Fruit fly (Drosophila melanogaster) whole organism, embryonic: ENCODE results near the gene CG31875.

Experiments
- Bdp1 ChIP-seq: fragments of 200-800 bp; sonication (Bioruptor generic); optimal IDR thresholded peaks from 3 replicates; lab custom pipeline; 2016; ENCODE audit warnings: missing biosample characterization, missing genetic modification characterization
- Bgb ChIP-seq: fragments of 200-800 bp; sonication (Bioruptor generic); IDR thresholded peaks from 2 replicates; pipeline ENCODE4 v1.3.6; 2022; ENCODE audit warnings: missing biosample characterization, missing genetic modification characterization; ENCODE audit not compliant: partially characterized antibody
- C15 ChIP-seq: fragments of 200-800 bp; sonication (Bioruptor generic); IDR thresholded peaks from 3 replicates; pipeline ENCODE4 v1.3.6; 2022; ENCODE audit warnings: missing biosample characterization, missing genetic modification characterization
- CG10147 ChIP-seq: fragments of 200-800 bp; sonication (Bioruptor generic); optimal IDR thresholded peaks from 2 replicates; lab custom pipeline; 2019; ENCODE audit warnings: missing biosample characterization, mild to moderate bottlenecking, missing genetic modification characterization, moderate library complexity
- CG11695 ChIP-seq: fragments of 200-800 bp; sonication (Bioruptor generic); IDR thresholded peaks from 3 replicates; pipeline ENCODE4 v1.3.6; 2022; ENCODE audit warnings: missing biosample characterization, missing genetic modification characterization
- CG11696 ChIP-seq: fragments of 200-800 bp; sonication (Bioruptor generic); IDR thresholded peaks from 2 replicates; pipeline ENCODE4 v1.3.6; 2022; ENCODE audit warnings: missing biosample characterization, missing genetic modification characterization
- CG13424 ChIP-seq: fragments of 200-800 bp; sonication (Bioruptor generic); optimal IDR thresholded peaks from 2 replicates; lab custom pipeline; 2019; ENCODE audit warnings: missing biosample characterization, mild to moderate bottlenecking, missing genetic modification characterization, moderate library complexity
- CG2875 ChIP-seq: fragments of 200-800 bp; sonication (Bioruptor generic); optimal IDR thresholded peaks from 2 replicates; lab custom pipeline; 2017; ENCODE audit warnings: missing biosample characterization, mild to moderate bottlenecking, missing genetic modification characterization, missing genetic modification reagents
- CG32767 ChIP-seq: fragments of 200-800 bp; sonication (Bioruptor generic); IDR thresholded peaks from 2 replicates; pipeline ENCODE4 v1.3.6; 2022; ENCODE audit warnings: missing biosample characterization, missing genetic modification characterization
- CG34422 ChIP-seq: fragments of 200-800 bp; sonication (Bioruptor generic); IDR thresholded peaks from 3 replicates; pipeline ENCODE4 v1.3.6; 2022; ENCODE audit warnings: missing biosample characterization, missing genetic modification characterization
- CG4707 ChIP-seq: fragments of 200-800 bp; sonication (Bioruptor generic); optimal IDR thresholded peaks from 2 replicates; lab custom pipeline; 2018; ENCODE audit warnings: missing biosample characterization, mild to moderate bottlenecking, missing genetic modification characterization, moderate library complexity
- CG6272 ChIP-seq: fragments of 200-800 bp; sonication (Bioruptor generic); IDR thresholded peaks from 2 replicates; pipeline ENCODE4 v1.3.6; 2022; ENCODE audit warnings: missing biosample characterization, missing genetic modification characterization
- CG8281 ChIP-seq: fragments of 200-800 bp; sonication (Bioruptor generic); optimal IDR thresholded peaks from 2 replicates; lab custom pipeline; 2018; ENCODE audit warnings: missing biosample characterization, mild to moderate bottlenecking, missing genetic modification characterization, moderate library complexity
- CG8478 ChIP-seq: fragments of >200 bp; optimal IDR thresholded peaks from 2 replicates; lab custom pipeline; 2018
- CG9609 ChIP-seq: fragments of 200-800 bp; sonication (Bioruptor generic); optimal IDR thresholded peaks from 3 replicates; lab custom pipeline; 2016; ENCODE audit warnings: missing biosample characterization, missing genetic modification characterization
- CG9932 ChIP-seq: fragments of 200-800 bp; sonication (Bioruptor generic); IDR thresholded peaks from 2 replicates; pipeline ENCODE4 v1.3.6; 2022; ENCODE audit warnings: missing biosample characterization, missing genetic modification characterization
- Dfd ChIP-seq, 2 experiments: fragments of >200 bp; optimal IDR thresholded peaks; 2 replicates each; lab custom pipeline; 2017; ENCODE audit warnings: missing biosample characterization in 2 of 2, missing genetic modification characterization in 2 of 2
- Fer3 ChIP-seq: fragments of 200-800 bp; sonication (Bioruptor generic); optimal IDR thresholded peaks from 2 replicates; lab custom pipeline; 2018; ENCODE audit warnings: missing biosample characterization, mild to moderate bottlenecking, missing genetic modification characterization, moderate library complexity
- Gug ChIP-seq: fragments of 200-800 bp; sonication (Bioruptor generic); IDR thresholded peaks from 4 replicates; pipeline ENCODE4 v1.3.6; 2022; ENCODE audit warnings: missing biosample characterization, missing genetic modification characterization
- H15 ChIP-seq: fragments of 200-800 bp; sonication (Bioruptor generic); IDR thresholded peaks from 3 replicates; pipeline ENCODE4 v1.3.6; 2022; ENCODE audit warnings: missing biosample characterization, missing genetic modification characterization
- HLH3B ChIP-seq: fragments of 200-800 bp; sonication (Bioruptor generic); IDR thresholded peaks from 2 replicates; pipeline ENCODE4 v1.3.6; 2022; ENCODE audit warnings: missing biosample characterization, missing genetic modification characterization
- HmgD ChIP-seq: fragments of 200-800 bp; sonication (Bioruptor generic); optimal IDR thresholded peaks from 3 replicates; lab custom pipeline; 2016; ENCODE audit warnings: missing biosample characterization, missing genetic modification characterization
- Kr ChIP-seq: fragments of 200-800 bp; sonication (Bioruptor generic); optimal IDR thresholded peaks from 2 replicates; lab custom pipeline; 2017; ENCODE audit warnings: missing biosample characterization, mild to moderate bottlenecking, missing genetic modification characterization
- Med ChIP-seq: fragments of 200-800 bp; sonication (Bioruptor generic); peaks from one replicate; lab custom pipeline; 2016; ENCODE audit warnings: missing biosample characterization, missing genetic modification characterization, mild to moderate bottlenecking, inconsistent platforms, moderate library complexity
- Nf-YA ChIP-seq: fragments of 200-800 bp; sonication (Bioruptor generic); IDR thresholded peaks from 2 replicates; pipeline ENCODE4 v1.3.6; 2022; ENCODE audit warnings: missing biosample characterization, missing genetic modification characterization
- NfI ChIP-seq: fragments of 200-800 bp; sonication (Bioruptor generic); optimal IDR thresholded peaks from 3 replicates; lab custom pipeline; 2018; ENCODE audit warnings: missing biosample characterization, mild to moderate bottlenecking, missing genetic modification characterization, moderate library complexity
- Rx ChIP-seq: fragments of 200-800 bp; sonication (Bioruptor generic); IDR thresholded peaks from 2 replicates; pipeline ENCODE4 v1.3.6; 2022; ENCODE audit warnings: missing biosample characterization, missing genetic modification characterization
- Sry-β ChIP-seq: fragments of 200-800 bp; sonication (Bioruptor generic); optimal IDR thresholded peaks from 2 replicates; lab custom pipeline; 2018; ENCODE audit warnings: missing biosample characterization, mild to moderate bottlenecking, missing genetic modification characterization, moderate library complexity
- Stat92E ChIP-seq, 3 experiments: fragments of >200 bp in 2 of 3; fragments of 200-800 bp in 1 of 3; sonication (Bioruptor generic) in 1 of 3; optimal IDR thresholded peaks; 2 replicates each; lab custom pipeline; 2017 to 2019; ENCODE audit warnings: missing biosample characterization in 3 of 3, missing genetic modification characterization in 3 of 3, mild to moderate bottlenecking in 1 of 3, moderate library complexity in 1 of 3
- bab2 ChIP-seq: fragments of 200-800 bp; sonication (Bioruptor generic); optimal IDR thresholded peaks from 2 replicates; lab custom pipeline; 2016; ENCODE audit warnings: missing biosample characterization, missing genetic modification characterization
- cas ChIP-seq: fragments of 200-800 bp; sonication (Bioruptor generic); IDR thresholded peaks from 2 replicates; pipeline ENCODE4 v1.3.6; 2022; ENCODE audit warnings: missing biosample characterization, missing genetic modification characterization
- caup ChIP-seq: fragments of 200-800 bp; sonication (Bioruptor generic); optimal IDR thresholded peaks from 3 replicates; lab custom pipeline; 2017; ENCODE audit warnings: missing biosample characterization, mild to moderate bottlenecking, missing genetic modification characterization, moderate library complexity; ENCODE audit not compliant: severe bottlenecking
- chinmo ChIP-seq: fragments of 200-800 bp; sonication (Bioruptor generic); IDR thresholded peaks from 4 replicates; pipeline ENCODE4 v1.3.6; 2022; ENCODE audit warnings: missing biosample characterization, missing genetic modification characterization; ENCODE audit not compliant: partially characterized antibody
- chn ChIP-seq: fragments of 200-800 bp; sonication (Bioruptor generic); optimal IDR thresholded peaks from 2 replicates; lab custom pipeline; 2016; ENCODE audit warnings: missing biosample characterization, missing genetic modification characterization
- corto ChIP-seq: fragments of 200-800 bp; sonication (Bioruptor generic); optimal IDR thresholded peaks from 2 replicates; lab custom pipeline; 2016; ENCODE audit warnings: missing biosample characterization, mild to moderate bottlenecking, missing genetic modification characterization, moderate library complexity
- dpn ChIP-seq, 2 experiments: fragments of 200-800 bp; sonication (Bioruptor generic); optimal IDR thresholded peaks; 3 replicates each; lab custom pipeline; 2016; ENCODE audit warnings: missing biosample characterization in 2 of 2, missing genetic modification characterization in 2 of 2
- ems ChIP-seq: fragments of 200-800 bp; sonication (Bioruptor generic); optimal IDR thresholded peaks from 3 replicates; lab custom pipeline; 2016; ENCODE audit warnings: missing biosample characterization, missing genetic modification characterization
- fu2 ChIP-seq: fragments of 200-800 bp; sonication (Bioruptor generic); optimal IDR thresholded peaks from 2 replicates; lab custom pipeline; 2016; ENCODE audit warnings: missing biosample characterization, missing genetic modification characterization
- hbn ChIP-seq: fragments of 200-800 bp; sonication (Bioruptor generic); IDR thresholded peaks from 2 replicates; pipeline ENCODE4 v1.3.6; 2022; ENCODE audit warnings: missing biosample characterization, missing genetic modification characterization; ENCODE audit not compliant: partially characterized antibody
- kni ChIP-seq: fragments of 200-800 bp; sonication (Bioruptor generic); optimal IDR thresholded peaks from 3 replicates; lab custom pipeline; 2017; ENCODE audit warnings: mild to moderate bottlenecking, missing biosample characterization, missing genetic modification reagents, missing genetic modification characterization
- lov ChIP-seq, 2 experiments: fragments of 200-800 bp in 1 of 2; fragments of >200 bp in 1 of 2; sonication (Bioruptor generic) in 1 of 2; IDR thresholded peaks in 1 of 2; optimal IDR thresholded peaks in 1 of 2; 2 replicates in 1 of 2; 3 replicates in 1 of 2; pipeline versions ENCODE4 v1.3.6 to Lab custom; 2017 to 2022; ENCODE audit warnings: missing biosample characterization in 1 of 2, missing genetic modification characterization in 1 of 2
- nerfin-1 ChIP-seq: fragments of 200-800 bp; sonication (Bioruptor generic); optimal IDR thresholded peaks from 3 replicates; lab custom pipeline; 2019; ENCODE audit warnings: missing biosample characterization, mild to moderate bottlenecking, missing genetic modification characterization, moderate library complexity
- nmo ChIP-seq: fragments of 200-800 bp; sonication (Bioruptor generic); optimal IDR thresholded peaks from 2 replicates; lab custom pipeline; 2018; ENCODE audit warnings: missing biosample characterization, mild to moderate bottlenecking, missing genetic modification characterization, moderate library complexity
- otp ChIP-seq: fragments of 200-800 bp; sonication (Bioruptor generic); IDR thresholded peaks from 3 replicates; pipeline ENCODE4, ENCODE4 v1.3.6; 2022; ENCODE audit warnings: missing biosample characterization, missing genetic modification characterization
- pho ChIP-seq: fragments of 200-800 bp; sonication (Bioruptor generic); optimal IDR thresholded peaks from 2 replicates; lab custom pipeline; 2016; ENCODE audit warnings: missing biosample characterization, missing genetic modification characterization
- pros ChIP-seq: fragments of 200-800 bp; sonication (Bioruptor generic); optimal IDR thresholded peaks from 3 replicates; lab custom pipeline; 2019; ENCODE audit warnings: missing biosample characterization, mild to moderate bottlenecking, missing genetic modification characterization, moderate library complexity
- ro ChIP-seq: fragments of 200-800 bp; sonication (Bioruptor generic); IDR thresholded peaks from 2 replicates; pipeline ENCODE4 v1.3.6; 2022; ENCODE audit warnings: missing biosample characterization, missing genetic modification characterization
- tna ChIP-seq: fragments of 200-800 bp; sonication (Bioruptor generic); IDR thresholded peaks from 2 replicates; pipeline ENCODE4 v1.3.6; 2022; ENCODE audit warnings: missing biosample characterization, missing genetic modification characterization; ENCODE audit not compliant: partially characterized antibody
- toy ChIP-seq: fragments of 200-800 bp; sonication (Bioruptor generic); IDR thresholded peaks from 2 replicates; pipeline ENCODE4 v1.3.6; 2022; ENCODE audit warnings: missing biosample characterization, missing genetic modification characterization

CG31875 gene

dm6 chr2L:9956993-9957652, 45.4 kb downstream of the CG31875 start, which contains the start of the genes CG4658 and CG5846 (continued):
- TF ChIP-seq Bdp1: peak; percentile 80
- peak; percentile 94 for TF ChIP-seq CG13424 (tag; lab: Kevin White, UChicago)
- peak; percentile 74 for TF ChIP-seq CG8281
- peak; percentile 80 for TF ChIP-seq ems (GFP tag; lab: Kevin White, UChicago)
- peak; percentile 90 for TF ChIP-seq bab2 (GFP tag; lab: Kevin White, UChicago)
- peak; percentile 86 for TF ChIP-seq nerfin-1
- TF ChIP-seq C15: peak; percentile 78; the same call in 2 of the 3 replicates
- peak; percentile 90 for TF ChIP-seq CG9932 (GFP tag; lab: Robert Waterston, UW)
- peak; percentile 87 for TF ChIP-seq cas (GFP tag; lab: Robert Waterston, UW)
- peak; percentile 94 for TF ChIP-seq H15 (GFP tag; lab: Robert Waterston, UW)
- TF ChIP-seq CG11695 (GFP tag; lab: Robert Waterston, UW): peak; percentile 96
- TF ChIP-seq Dfd (GFP tag; optimal IDR thresholded peaks at IDR 0.05; lab: Kevin White, UChicago): no peak
- TF ChIP-seq corto (GFP tag; lab: Kevin White, UChicago): peak; percentile 18
- peak; percentile 94 for TF ChIP-seq Fer3 (tag; lab: Kevin White, UChicago)
- TF ChIP-seq caup: peak; percentile 88
- peak; percentile 64 for TF ChIP-seq CG4707 (GFP tag; lab: Kevin White, UChicago)
- TF ChIP-seq kni (GFP tag; lab: Kevin White, UChicago): peak; percentile 29
- peak; percentile 88 for TF ChIP-seq Nf-YA (GFP tag; lab: Robert Waterston, UW)
- peak; percentile 88 for TF ChIP-seq otp
- TF ChIP-seq chinmo (GFP tag; lab: Robert Waterston, UW): 0 out of 4 replicates have a peak, but pooled peaks have one; percentile 46
- TF ChIP-seq Bgb: no peak
- TF ChIP-seq NfI: peak; percentile 87
- TF ChIP-seq CG34422 (GFP tag; lab: Robert Waterston, UW): peak; percentile 96
- TF ChIP-seq Sry-β (GFP tag; lab: Kevin White, UChicago): peak; percentile 39
- TF ChIP-seq Stat92E (GFP tag; optimal IDR thresholded peaks at IDR 0.05; lab: Kevin White, UChicago): peak in 1 of 3 experiments; percentile 88
- TF ChIP-seq Gug: peak; percentile 81
- peak; percentile 88 for TF ChIP-seq Med (GFP tag; lab: Kevin White, UChicago)
- TF ChIP-seq toy: peak; percentile 76
- TF ChIP-seq Kr (GFP tag; lab: Kevin White, UChicago): no peak
- peak; percentile 79 for TF ChIP-seq fu2
- no peak for TF ChIP-seq CG8478 (lab: Kevin White, UChicago)
- peak; percentile 84 for TF ChIP-seq CG2875 (GFP tag; lab: Kevin White, UChicago)
- peak; percentile 97 for TF ChIP-seq nmo
- TF ChIP-seq CG9609: peak; percentile 64
- no peak for TF ChIP-seq tna (GFP tag; lab: Robert Waterston, UW)
- peak; percentile 96 for TF ChIP-seq CG32767 (GFP tag; lab: Robert Waterston, UW)
- peak; percentile 84 for TF ChIP-seq ro
- peak; percentile 97 for TF ChIP-seq HLH3B (GFP tag; lab: Robert Waterston, UW)
- no peak for TF ChIP-seq lov (optimal IDR thresholded peaks at IDR 0.05; lab: Kevin White, UChicago)
- peak; percentile 86 for TF ChIP-seq lov (GFP tag; IDR thresholded peaks at IDR 0.05; lab: Robert Waterston, UW)
- TF ChIP-seq pho (GFP tag; lab: Kevin White, UChicago): peak; percentile 89
- TF ChIP-seq hbn (GFP tag; lab: Robert Waterston, UW): no peak
- TF ChIP-seq Rx (GFP tag; lab: Robert Waterston, UW): peak; percentile 82
- peak; percentile 81 to 95 for TF ChIP-seq dpn (GFP tag; optimal IDR thresholded peaks at IDR 0.05; lab: Kevin White, UChicago)
- peak; percentile 86 for TF ChIP-seq CG11696
- TF ChIP-seq pros (GFP tag; lab: Kevin White, UChicago): no peak
- TF ChIP-seq CG6272 (GFP tag; lab: Robert Waterston, UW): peak; percentile 93
- TF ChIP-seq CG10147 (GFP tag; lab: Kevin White, UChicago): peak; percentile 89
- peak; percentile 79 for TF ChIP-seq chn (GFP tag; lab: Kevin White, UChicago)
- TF ChIP-seq HmgD (GFP tag; lab: Kevin White, UChicago): peak; percentile 23
